Fruit fly (Drosophila melanogaster): ENCODE data around the gene CG13731.

The CG13731 gene

dm6 chr3L:17404646-17405045 is 15.9 kb upstream of the CG13731 start (continued):
- TF ChIP-seq CG12219 (GFP tag; optimal IDR thresholded peaks at IDR 0.05) (peak; percentile 30), Poxn (GFP tag; IDR thresholded peaks at IDR 0.05) (no peak), pnt (GFP tag; optimal IDR thresholded peaks at IDR 0.05) (no peak), CG11093 (GFP tag; IDR thresholded peaks at IDR 0.05) (no peak), CG32772 (GFP tag; IDR thresholded peaks at IDR 0.05) (no peak), CG12391 (tag; optimal IDR thresholded peaks at IDR 0.05) (peak; percentile 50), mam (GFP tag; optimal IDR thresholded peaks at IDR 0.05) (no peak), CG6654 (GFP tag; optimal IDR thresholded peaks at IDR 0.05) (peak; percentile 9), CG15696 (tag; optimal IDR thresholded peaks at IDR 0.05) (no peak), CG11560 (tag; IDR thresholded peaks at IDR 0.05) (no peak), disco-r (GFP tag; optimal IDR thresholded peaks at IDR 0.05) (no peak), insv (GFP tag; optimal IDR thresholded peaks at IDR 0.05) (no peak), TFAM (GFP tag; optimal IDR thresholded peaks at IDR 0.05) (no peak), D (optimal IDR thresholded peaks at IDR 0.05) (no peak), D (GFP tag; optimal IDR thresholded peaks at IDR 0.05) (peak; percentile 46), CG13894 (tag; optimal IDR thresholded peaks at IDR 0.05) (no peak), unc-4 (GFP tag; IDR thresholded peaks at IDR 0.05; ENCODE audit: partially characterized antibody) (no peak), CG10147 (GFP tag; optimal IDR thresholded peaks at IDR 0.05) (no peak), CG17328 (GFP tag; IDR thresholded peaks at IDR 0.05) (0 out of 2 replicates have a peak, but pooled peaks have one; percentile 28), CG14965 (GFP tag; optimal IDR thresholded peaks at IDR 0.05; ENCODE audit: borderline replicate concordance) (no peak), CG15514 (GFP tag; optimal IDR thresholded peaks at IDR 0.05) (no peak), oc (tag; optimal IDR thresholded peaks at IDR 0.05) (no peak), Gsc (GFP tag; IDR thresholded peaks at IDR 0.05) (no peak), sens (GFP tag) (peak; percentile 76), nerfin-1 (tag; optimal IDR thresholded peaks at IDR 0.05) (no peak), pan (optimal IDR thresholded peaks at IDR 0.05) (no peak), pan (GFP tag; optimal IDR thresholded peaks at IDR 0.05 in 1 of 2, IDR thresholded peaks at IDR 0.05 in 1 of 2) (no peak), CG42726 (GFP tag; IDR thresholded peaks at IDR 0.05; ENCODE audit: partially characterized antibody) (no peak), Stat92E (GFP tag; optimal IDR thresholded peaks at IDR 0.05) (no peak), CG11247 (GFP tag; IDR thresholded peaks at IDR 0.05) (no peak), hbn (GFP tag; IDR thresholded peaks at IDR 0.05; ENCODE audit: partially characterized antibody) (no peak), CG6791 (GFP tag; IDR thresholded peaks at IDR 0.05; ENCODE audit: partially characterized antibody) (no peak), CG14441 (GFP tag; IDR thresholded peaks at IDR 0.05) (no peak), fru (optimal IDR thresholded peaks at IDR 0.05) (no peak), eve (GFP tag; optimal IDR thresholded peaks at IDR 0.05) (no peak), Myb (GFP tag; optimal IDR thresholded peaks at IDR 0.05) (no peak), E2f1 (GFP tag; IDR thresholded peaks at IDR 0.05) (no peak), Dll (GFP tag; IDR thresholded peaks at IDR 0.05; ENCODE audit: partially characterized antibody) (no peak), pzg (GFP tag; optimal IDR thresholded peaks at IDR 0.05) (no peak), CG10209 (GFP tag; optimal IDR thresholded peaks at IDR 0.05) (no peak), chif (GFP tag; optimal IDR thresholded peaks at IDR 0.05) (peak; percentile 4 to 32), row (GFP tag; IDR thresholded peaks at IDR 0.05) (peak; percentile 75), wek (GFP tag; optimal IDR thresholded peaks at IDR 0.05) (no peak), bab2 (GFP tag; optimal IDR thresholded peaks at IDR 0.05) (no peak), p53 (GFP tag; optimal IDR thresholded peaks at IDR 0.05) (no peak), CG12299 (tag; optimal IDR thresholded peaks at IDR 0.05) (no peak), zen (tag; optimal IDR thresholded peaks at IDR 0.05) (no peak), kah (GFP tag; optimal IDR thresholded peaks at IDR 0.05) (no peak), dimm (GFP tag; IDR thresholded peaks at IDR 0.05) (no peak), en (GFP tag; optimal IDR thresholded peaks at IDR 0.05) (no peak), tx (GFP tag; optimal IDR thresholded peaks at IDR 0.05) (no peak), E2f2 (GFP tag; IDR thresholded peaks at IDR 0.05) (no peak)
